Worm (Caenorhabditis elegans): Measurements from ENCODE around the gene isy-1.
A peak's percentile ranks its signal among the peaks of the same experiment; 100 is the strongest.

- TF ChIP-seq klf-2 (GFP tag; conservative IDR thresholded peaks at IDR 0.05) (no peak), ztf-23 (GFP tag; IDR thresholded peaks at IDR 0.05) (peak; percentile 82)
These were observed at the start of gene isy-1 for ce11 chrV:11000650-11001049.
